Worm (Caenorhabditis elegans) whole organism, L4 larva: ENCODE data around the gene rexd-1.
A peak's percentile ranks its signal among the peaks of the same experiment; 100 is the strongest.

Experiments
- D1046.2 ChIP-seq: fragments of 200-800 bp; sonication (Bioruptor generic); IDR thresholded peaks from 2 replicates; pipeline ENCODE4 v1.3.6; 2022; ENCODE audit warnings: missing genetic modification characterization, missing compliant biosample characterization
- F10B5.3 ChIP-seq: sonication (generic microtip); optimal IDR thresholded peaks from 2 replicates; lab custom pipeline; 2016; ENCODE audit warnings: mild to moderate bottlenecking, missing genetic modification characterization, missing compliant biosample characterization
- F26F4.8 ChIP-seq: fragments of 200-800 bp; sonication (Bioruptor generic); conservative IDR thresholded peaks from 2 replicates; pipeline ENCODE4 v1.3.6; 2022; ENCODE audit warnings: missing genetic modification characterization, missing compliant biosample characterization
- F37D6.2 ChIP-seq: sonication (generic microtip); optimal IDR thresholded peaks from 2 replicates; lab custom pipeline; 2016; ENCODE audit warnings: mild to moderate bottlenecking, missing genetic modification characterization, missing compliant biosample characterization
- F49E8.2 ChIP-seq: sonication (generic microtip); optimal IDR thresholded peaks from 2 replicates; lab custom pipeline; 2016; ENCODE audit warnings: missing compliant biosample characterization, mild to moderate bottlenecking, missing genetic modification characterization, borderline replicate concordance
- T26A8.4 ChIP-seq: fragments of 200-800 bp; sonication (Bioruptor generic); IDR thresholded peaks from 2 replicates; pipeline ENCODE4 v1.3.6; 2022; ENCODE audit warnings: missing genetic modification characterization, missing compliant biosample characterization
- Y105C5A.15 ChIP-seq: fragments of 200-800 bp; sonication (Bioruptor generic); IDR thresholded peaks from 2 replicates; pipeline ENCODE4 v1.3.6; 2022; ENCODE audit warnings: missing genetic modification characterization, missing compliant biosample characterization
- ZK337.2 ChIP-seq: fragments of 200-800 bp; sonication (Bioruptor generic); IDR thresholded peaks from 2 replicates; pipeline ENCODE4 v1.3.6; 2022; ENCODE audit warnings: missing genetic modification reagents, missing genetic modification characterization, missing compliant biosample characterization
- ZK546.5 ChIP-seq, 2 experiments: sonication (generic microtip); optimal IDR thresholded peaks; 2 replicates each; lab custom pipeline; 2017; ENCODE audit warnings: missing biosample characterization in 2 of 2, missing genetic modification characterization in 2 of 2
- arid-1 ChIP-seq: fragments of 200-800 bp; sonication (Bioruptor generic); conservative IDR thresholded peaks from 2 replicates; pipeline ENCODE4 v1.3.6; 2022; ENCODE audit warnings: missing genetic modification reagents, missing genetic modification characterization, missing compliant biosample characterization
- attf-4 ChIP-seq: sonication (generic microtip); optimal IDR thresholded peaks from 3 replicates; lab custom pipeline; 2017; ENCODE audit warnings: missing biosample characterization, missing genetic modification characterization
- ceh-20 ChIP-seq: fragments of 200-800 bp; sonication (Bioruptor generic); IDR thresholded peaks from 2 replicates; pipeline ENCODE4 v1.3.6; 2022; ENCODE audit warnings: missing genetic modification reagents, missing genetic modification characterization, missing compliant biosample characterization
- ceh-28 ChIP-seq: fragments of 150-350 bp; optimal IDR thresholded peaks from 2 replicates; lab custom pipeline; 2014; ENCODE audit warnings: missing biosample characterization, missing genetic modification reagents, missing genetic modification characterization
- ceh-32 ChIP-seq: sonication (generic microtip); optimal IDR thresholded peaks from 2 replicates; lab custom pipeline; 2016; ENCODE audit warnings: mild to moderate bottlenecking, missing genetic modification characterization, missing compliant biosample characterization; ENCODE audit not compliant: poor library complexity
- ces-1 ChIP-seq: fragments of 150-350 bp; sonication (generic microtip); optimal IDR thresholded peaks from 4 replicates; lab custom pipeline; 2014; ENCODE audit warnings: missing biosample characterization, missing genetic modification reagents, missing genetic modification characterization
- cey-2 ChIP-seq: sonication (generic microtip); optimal IDR thresholded peaks from 3 replicates; lab custom pipeline; 2017; ENCODE audit warnings: missing genetic modification characterization, mild to moderate bottlenecking, missing compliant biosample characterization, antibody characterized with exemption, borderline replicate concordance; ENCODE audit not compliant: insufficient read depth
- ctbp-1 ChIP-seq: fragments of 200-800 bp; sonication (Bioruptor generic); IDR thresholded peaks from 2 replicates; pipeline ENCODE4 v1.3.6; 2022; ENCODE audit warnings: missing genetic modification reagents, missing genetic modification characterization, missing compliant biosample characterization
- dmd-9 ChIP-seq: fragments of 200-800 bp; sonication (Bioruptor generic); IDR thresholded peaks from 2 replicates; pipeline ENCODE4 v1.3.6; 2022; ENCODE audit warnings: missing genetic modification reagents, missing genetic modification characterization, missing compliant biosample characterization
- dpl-1 ChIP-seq: fragments of 150-350 bp; optimal IDR thresholded peaks from 2 replicates; lab custom pipeline; 2014; ENCODE audit warnings: missing biosample characterization, missing genetic modification reagents, missing genetic modification characterization
- dve-1 ChIP-seq: sonication (generic microtip); optimal IDR thresholded peaks from 2 replicates; lab custom pipeline; 2017; ENCODE audit warnings: antibody characterized with exemption, mild to moderate bottlenecking, missing genetic modification characterization, missing compliant biosample characterization; ENCODE audit not compliant: insufficient read depth
- egl-27 ChIP-seq: sonication (generic microtip); optimal IDR thresholded peaks from 3 replicates; lab custom pipeline; 2017; ENCODE audit warnings: missing biosample characterization, missing genetic modification reagents, missing genetic modification characterization
- fkh-10 ChIP-seq: fragments of 150-350 bp; optimal IDR thresholded peaks from 2 replicates; lab custom pipeline; 2014; ENCODE audit warnings: missing biosample characterization, missing genetic modification reagents, missing genetic modification characterization
- hif-1 ChIP-seq, 2 experiments: sonication (generic microtip); optimal IDR thresholded peaks; 2 replicates each; lab custom pipeline; 2016 to 2017; ENCODE audit warnings: missing compliant biosample characterization in 2 of 2, missing genetic modification characterization in 2 of 2, missing genetic modification reagents in 2 of 2, missing genotype in 2 of 2, mild to moderate bottlenecking in 1 of 2
- hlh-30 ChIP-seq: sonication (generic microtip); optimal IDR thresholded peaks from 2 replicates; lab custom pipeline; 2017; ENCODE audit warnings: antibody characterized with exemption, mild to moderate bottlenecking, missing genetic modification characterization, missing compliant biosample characterization; ENCODE audit not compliant: insufficient read depth
- lin-1 ChIP-seq: fragments of 200-800 bp; sonication (Bioruptor generic); IDR thresholded peaks from 2 replicates; pipeline ENCODE4 v1.3.6; 2022; ENCODE audit warnings: missing genetic modification reagents, missing genetic modification characterization, missing compliant biosample characterization
- lin-13 ChIP-seq: fragments of 150-350 bp; optimal IDR thresholded peaks from 2 replicates; lab custom pipeline; 2014; ENCODE audit warnings: missing biosample characterization, missing genetic modification reagents, missing genetic modification characterization
- lin-15B ChIP-seq: fragments of 150-350 bp; sonication (generic microtip); optimal IDR thresholded peaks from 3 replicates; lab custom pipeline; 2014; ENCODE audit warnings: missing biosample characterization, missing genetic modification characterization
- lin-38 ChIP-seq: fragments of 200-800 bp; sonication (Bioruptor generic); IDR thresholded peaks from 2 replicates; pipeline ENCODE4 v1.3.6; 2022; ENCODE audit warnings: missing genetic modification reagents, missing genetic modification characterization, missing compliant biosample characterization
- lir-3 ChIP-seq: sonication (generic microtip); optimal IDR thresholded peaks from 2 replicates; lab custom pipeline; 2016; ENCODE audit warnings: mild to moderate bottlenecking, missing genetic modification characterization, missing compliant biosample characterization
- lsy-2 ChIP-seq, 2 experiments: fragments of 150-350 bp in 1 of 2; sonication (generic microtip) in 1 of 2; optimal IDR thresholded peaks; 2 replicates each; lab custom pipeline; 2014 to 2017; ENCODE audit warnings: missing biosample characterization in 2 of 2, missing genetic modification characterization in 2 of 2
- madf-9 ChIP-seq: fragments of 200-800 bp; sonication (Bioruptor generic); conservative IDR thresholded peaks from 2 replicates; pipeline ENCODE4 v1.3.6; 2022; ENCODE audit warnings: missing genetic modification reagents, missing genetic modification characterization, missing compliant biosample characterization
- mep-1 ChIP-seq: fragments of 150-350 bp; sonication (generic microtip); optimal IDR thresholded peaks from 3 replicates; lab custom pipeline; 2014; ENCODE audit warnings: missing biosample characterization, missing genetic modification characterization
- mes-2 ChIP-seq: sonication (generic microtip); optimal IDR thresholded peaks from 2 replicates; lab custom pipeline; 2016; ENCODE audit warnings: missing genotype, mild to moderate bottlenecking, missing genetic modification characterization, missing compliant biosample characterization; ENCODE audit not compliant: poor library complexity, severe bottlenecking
- mxl-2 ChIP-seq: fragments of 200-800 bp; sonication (Bioruptor generic); conservative IDR thresholded peaks from 2 replicates; pipeline ENCODE4 v1.3.6; 2022; ENCODE audit warnings: missing genetic modification reagents, missing genetic modification characterization, missing compliant biosample characterization
- nhr-11 ChIP-seq: fragments of 150-350 bp; optimal IDR thresholded peaks from 2 replicates; lab custom pipeline; 2014; ENCODE audit warnings: missing biosample characterization, missing genetic modification characterization
- nhr-111 ChIP-seq: fragments of 200-800 bp; sonication (Bioruptor generic); optimal IDR thresholded peaks from 2 replicates; lab custom pipeline; 2018; ENCODE audit warnings: mild to moderate bottlenecking, missing genetic modification characterization, missing compliant biosample characterization
- pha-4 ChIP-seq, 2 experiments: fragments of 150-350 bp in 1 of 2; fragments of 200-800 bp in 1 of 2; sonication (Bioruptor generic) in 1 of 2; IDR thresholded peaks in 1 of 2; optimal IDR thresholded peaks in 1 of 2; 2 replicates each; pipeline versions ENCODE4 v1.3.6 to Lab custom; 2014 to 2022; ENCODE audit warnings: missing genetic modification characterization in 2 of 2, missing genetic modification reagents in 2 of 2, missing biosample characterization in 1 of 2, missing compliant biosample characterization in 1 of 2
- pqm-1 ChIP-seq: sonication (generic microtip); optimal IDR thresholded peaks from 2 replicates; lab custom pipeline; 2017; ENCODE audit warnings: missing biosample characterization, missing genetic modification characterization
- sdz-12 ChIP-seq: fragments of 200-800 bp; sonication (Bioruptor generic); optimal IDR thresholded peaks from 2 replicates; lab custom pipeline; 2018; ENCODE audit warnings: mild to moderate bottlenecking, missing genetic modification characterization, missing compliant biosample characterization
- set-16 ChIP-seq: fragments of 200-800 bp; sonication (Bioruptor generic); IDR thresholded peaks from 2 replicates; pipeline ENCODE4 v1.3.6; 2022; ENCODE audit warnings: missing genetic modification reagents, missing genetic modification characterization, missing compliant biosample characterization
- snpc-1.2 ChIP-seq: fragments of 200-800 bp; sonication (Bioruptor generic); IDR thresholded peaks from 2 replicates; pipeline ENCODE4 v1.3.6; 2022; ENCODE audit warnings: missing genetic modification reagents, missing genetic modification characterization, missing compliant biosample characterization
- snpc-4 ChIP-seq: fragments of 150-350 bp; optimal IDR thresholded peaks from 2 replicates; lab custom pipeline; 2014; ENCODE audit warnings: missing biosample characterization, missing genetic modification characterization
- spr-3 ChIP-seq: fragments of 200-800 bp; sonication (Bioruptor generic); optimal IDR thresholded peaks from 2 replicates; lab custom pipeline; 2018; ENCODE audit warnings: mild to moderate bottlenecking, missing genetic modification characterization, missing compliant biosample characterization
- tag-97 ChIP-seq: fragments of 200-800 bp; sonication (Bioruptor generic); IDR thresholded peaks from 2 replicates; pipeline ENCODE4 v1.3.6; 2022; ENCODE audit warnings: missing genetic modification characterization, missing compliant biosample characterization
- tra-1 ChIP-seq: fragments of 200-800 bp; sonication (Bioruptor generic); IDR thresholded peaks from 2 replicates; pipeline ENCODE4 v1.3.6; 2022; ENCODE audit warnings: missing genetic modification reagents, missing genetic modification characterization, missing compliant biosample characterization
- unc-130 ChIP-seq: sonication (generic microtip); optimal IDR thresholded peaks from 2 replicates; lab custom pipeline; 2016; ENCODE audit warnings: missing genetic modification reagents, missing genetic modification characterization, missing compliant biosample characterization
- zfp-3 ChIP-seq: fragments of 200-800 bp; sonication (Bioruptor generic); conservative IDR thresholded peaks from 2 replicates; pipeline ENCODE4 v1.3.6; 2022; ENCODE audit warnings: missing genetic modification reagents, missing genetic modification characterization, missing compliant biosample characterization

rexd-1 gene

ce11 chrIII:1833984-1834563, at the start of gene rexd-1:
rexd-1 (plus strand) TSS chrIII:1834513.
- TF ChIP-seq ZK337.2 (GFP tag; lab: Robert Waterston, UW) (no peak), ceh-28 (tag; lab: Kevin White, UChicago) (peak; percentile 93)

ce11 chrIII:1785776-1786175, 48.5 kb upstream of the rexd-1 start:
- TF ChIP-seq attf-4 (tag; lab: Kevin White, UChicago) (no peak), pha-4 (GFP tag; IDR thresholded peaks at IDR 0.05; lab: Robert Waterston, UW) (peak; percentile 67; the same call in 1 of the 2 replicates), pha-4 (tag; optimal IDR thresholded peaks at IDR 0.05; lab: Kevin White, UChicago) (no peak), lin-15B (tag; lab: Kevin White, UChicago) (no peak), lir-3 (tag; lab: Kevin White, UChicago) (no peak), lin-13 (GFP tag; lab: Kevin White, UChicago) (peak; percentile 20), set-16 (peak; percentile 98), F26F4.8 (GFP tag; lab: Robert Waterston, UW) (no peak), pqm-1 (no peak), ceh-32 (tag; lab: Kevin White, UChicago) (no peak), tra-1 (GFP tag; lab: Robert Waterston, UW) (no peak), spr-3 (GFP tag; lab: Kevin White, UChicago) (no peak), tag-97 (GFP tag; lab: Robert Waterston, UW) (no peak), sdz-12 (no peak), F37D6.2 (tag; lab: Kevin White, UChicago) (peak; percentile 32), mxl-2 (GFP tag; lab: Robert Waterston, UW) (no peak), dve-1 (tag; lab: Kevin White, UChicago) (peak; percentile 6), madf-9 (no peak), arid-1 (GFP tag; lab: Robert Waterston, UW) (no peak), Y105C5A.15 (GFP tag; lab: Robert Waterston, UW) (no peak), ctbp-1 (GFP tag; lab: Robert Waterston, UW) (peak; percentile 66; the same call in 1 of the 2 replicates), F10B5.3 (no peak), unc-130 (GFP tag; lab: Kevin White, UChicago) (no peak), mep-1 (tag; lab: Kevin White, UChicago) (peak; percentile 83), lin-1 (GFP tag; lab: Robert Waterston, UW) (no peak), cey-2 (no peak), F49E8.2 (tag; lab: Kevin White, UChicago) (no peak), zfp-3 (GFP tag; lab: Robert Waterston, UW) (no peak), ces-1 (GFP tag; lab: Kevin White, UChicago) (no peak), lsy-2 (tag; optimal IDR thresholded peaks at IDR 0.05; lab: Kevin White, UChicago) (peak; percentile 36 to 76), T26A8.4 (GFP tag; lab: Robert Waterston, UW) (no peak), lin-38 (GFP tag; lab: Robert Waterston, UW) (peak; percentile 28; the same call in 1 of the 2 replicates), fkh-10 (peak; percentile 38), dmd-9 (no peak), mes-2 (peak; percentile 46), snpc-4 (tag; lab: Kevin White, UChicago) (no peak), nhr-11 (tag; lab: Kevin White, UChicago) (peak; percentile 42), D1046.2 (no peak), ZK546.5 (tag; optimal IDR thresholded peaks at IDR 0.05; lab: Kevin White, UChicago) (no peak), egl-27 (tag; lab: Kevin White, UChicago) (no peak), dpl-1 (GFP tag; lab: Kevin White, UChicago) (no peak), snpc-1.2 (GFP tag; lab: Robert Waterston, UW) (no peak), nhr-111 (GFP tag; lab: Kevin White, UChicago) (no peak), hlh-30 (peak; percentile 64), hif-1 (tag; optimal IDR thresholded peaks at IDR 0.05; lab: Kevin White, UChicago) (peak in 1 of 2 experiments; percentile 57), ceh-20 (no peak; the same call in 1 of the 2 replicates)
